Worm (Caenorhabditis elegans) whole organism, late embryonic: ENCODE data around the gene nspg-8.
A peak's percentile ranks its signal among the peaks of the same experiment; 100 is the strongest.

Experiments used
- F13H6.1 ChIP-seq: sonication (generic microtip); optimal IDR thresholded peaks from 2 replicates; lab custom pipeline; 2016; ENCODE audit warnings: missing genetic modification characterization, missing compliant biosample characterization
- K02D7.2 ChIP-seq: sonication (generic microtip); optimal IDR thresholded peaks from 2 replicates; lab custom pipeline; 2017; ENCODE audit warnings: mild to moderate bottlenecking, missing genetic modification characterization, missing compliant biosample characterization
- Y22D7AL.16 ChIP-seq: sonication (generic microtip); optimal IDR thresholded peaks from 2 replicates; lab custom pipeline; 2016; ENCODE audit warnings: missing genetic modification characterization, missing compliant biosample characterization
- ceh-18 ChIP-seq: sonication (generic microtip); optimal IDR thresholded peaks from 2 replicates; lab custom pipeline; 2016; ENCODE audit warnings: missing genetic modification characterization, missing compliant biosample characterization
- ceh-22 ChIP-seq: sonication (generic microtip); optimal IDR thresholded peaks from 2 replicates; lab custom pipeline; 2017; ENCODE audit warnings: missing biosample characterization, missing genetic modification characterization
- ceh-45 ChIP-seq: fragments of 200-800 bp; sonication (Bioruptor generic); IDR thresholded peaks from 2 replicates; pipeline ENCODE4 v1.3.6; 2022; ENCODE audit warnings: missing genetic modification reagents, missing genetic modification characterization, missing compliant biosample characterization
- che-1 ChIP-seq: sonication (generic microtip); optimal IDR thresholded peaks from 2 replicates; lab custom pipeline; 2016; ENCODE audit warnings: mild to moderate bottlenecking, missing genetic modification characterization, missing compliant biosample characterization
- dmd-4 ChIP-seq: sonication (generic microtip); optimal IDR thresholded peaks from 2 replicates; lab custom pipeline; 2016; ENCODE audit warnings: borderline replicate concordance, missing genetic modification characterization, missing compliant biosample characterization
- fkh-10 ChIP-seq: fragments of 150-350 bp; optimal IDR thresholded peaks from 2 replicates; lab custom pipeline; 2014; ENCODE audit warnings: missing biosample characterization, missing genetic modification reagents, missing genetic modification characterization
- fkh-6 ChIP-seq: sonication (generic microtip); optimal IDR thresholded peaks from 2 replicates; lab custom pipeline; 2016; ENCODE audit warnings: missing genetic modification characterization, missing compliant biosample characterization
- gmeb-2 ChIP-seq: sonication (generic microtip); optimal IDR thresholded peaks from 2 replicates; lab custom pipeline; 2016; ENCODE audit warnings: missing genetic modification characterization, inconsistent platforms, missing compliant biosample characterization
- hlh-13 ChIP-seq: fragments of 200-800 bp; sonication (Bioruptor generic); optimal IDR thresholded peaks from 2 replicates; lab custom pipeline; 2018; ENCODE audit warnings: mild to moderate bottlenecking, missing genetic modification characterization, missing compliant biosample characterization
- hlh-15 ChIP-seq: sonication (generic microtip); optimal IDR thresholded peaks from 2 replicates; lab custom pipeline; 2016; ENCODE audit warnings: missing genetic modification characterization, missing compliant biosample characterization
- madf-2 ChIP-seq: sonication (generic microtip); optimal IDR thresholded peaks from 2 replicates; lab custom pipeline; 2017; ENCODE audit warnings: missing genetic modification characterization, missing compliant biosample characterization
- mec-3 ChIP-seq: sonication (generic microtip); optimal IDR thresholded peaks from 2 replicates; lab custom pipeline; 2016; ENCODE audit warnings: borderline replicate concordance, missing genetic modification characterization, missing compliant biosample characterization
- nhr-11 ChIP-seq: fragments of 150-350 bp; optimal IDR thresholded peaks from 2 replicates; lab custom pipeline; 2014; ENCODE audit warnings: missing biosample characterization, missing genetic modification characterization
- pag-3 ChIP-seq: sonication (generic microtip); optimal IDR thresholded peaks from 2 replicates; lab custom pipeline; 2016; ENCODE audit warnings: missing compliant biosample characterization, missing genetic modification characterization, borderline replicate concordance
- pat-9 ChIP-seq: fragments of 200-800 bp; sonication (Bioruptor generic); optimal IDR thresholded peaks from 2 replicates; lab custom pipeline; 2018; ENCODE audit warnings: mild to moderate bottlenecking, missing genetic modification characterization, moderate library complexity, missing compliant biosample characterization
- pha-2 ChIP-seq: sonication (generic microtip); optimal IDR thresholded peaks from 2 replicates; lab custom pipeline; 2017; ENCODE audit warnings: mild to moderate bottlenecking, missing genetic modification characterization, missing compliant biosample characterization
- ref-2 ChIP-seq: sonication (generic microtip); optimal IDR thresholded peaks from 2 replicates; lab custom pipeline; 2016; ENCODE audit warnings: missing genetic modification characterization, missing compliant biosample characterization
- tbx-2 ChIP-seq: sonication (generic microtip); optimal IDR thresholded peaks from 2 replicates; lab custom pipeline; 2016; ENCODE audit warnings: missing genetic modification characterization, missing compliant biosample characterization
- unc-3 ChIP-seq, 2 experiments: fragments of 200-800 bp in 1 of 2; sonication (Bioruptor generic) in 1 of 2; sonication (generic microtip) in 1 of 2; conservative IDR thresholded peaks in 1 of 2; optimal IDR thresholded peaks in 1 of 2; 2 replicates each; pipeline versions ENCODE4 v1.3.6 to Lab custom; 2016 to 2022; ENCODE audit warnings: missing compliant biosample characterization in 2 of 2, missing genetic modification characterization in 2 of 2, missing genetic modification reagents in 1 of 2
- unc-55 ChIP-seq: sonication (generic microtip); optimal IDR thresholded peaks from 2 replicates; lab custom pipeline; 2017; ENCODE audit warnings: missing biosample characterization, missing genetic modification reagents, missing genetic modification characterization

nspg-8 gene

ce11 chrIII:1230174-1230573, 48.3 kb downstream of the nspg-8 start, which contains the start of gene pes-4:
TSS of gene pes-4 (minus strand) at chrIII:1230274.
- no peak for TF ChIP-seq pha-2 (tag; lab: Kevin White, UChicago)
- TF ChIP-seq K02D7.2 (tag; lab: Kevin White, UChicago) = no peak
- TF ChIP-seq che-1 = no peak
- TF ChIP-seq mec-3 (tag; lab: Kevin White, UChicago) = no peak
- no peak for TF ChIP-seq Y22D7AL.16 (tag; lab: Kevin White, UChicago)

- TF ChIP-seq pat-9 (no peak), fkh-10 (GFP tag; lab: Kevin White, UChicago) (no peak), F13H6.1 (tag; lab: Kevin White, UChicago) (no peak), ref-2 (tag; lab: Kevin White, UChicago) (no peak), gmeb-2 (tag; lab: Kevin White, UChicago) (no peak), fkh-6 (tag; lab: Kevin White, UChicago) (no peak), hlh-13 (GFP tag; lab: Kevin White, UChicago) (no peak), dmd-4 (no peak), pag-3 (no peak), che-1 (no peak), tbx-2 (tag; lab: Kevin White, UChicago) (no peak), hlh-15 (tag; lab: Kevin White, UChicago) (no peak), madf-2 (tag; lab: Kevin White, UChicago) (no peak), K02D7.2 (tag; lab: Kevin White, UChicago) (no peak), ceh-45 (GFP tag; lab: Robert Waterston, UW) (no peak), ceh-18 (tag; lab: Kevin White, UChicago) (no peak), unc-3 (GFP tag; conservative IDR thresholded peaks at IDR 0.05; lab: Robert Waterston, UW) (no peak), unc-3 (tag; optimal IDR thresholded peaks at IDR 0.05; lab: Kevin White, UChicago) (no peak), ceh-22 (tag; lab: Kevin White, UChicago) (no peak), nhr-11 (tag; lab: Kevin White, UChicago) (no peak)
These were observed 48.8 kb downstream of the nspg-8 start for ce11 chrIII:1230672-1231071.

ce11 chrIII:1231186-1231585, 49.3 kb downstream of the nspg-8 start:
- TF ChIP-seq hlh-13 (GFP tag; lab: Kevin White, UChicago) = no peak
- peak; percentile 22 for TF ChIP-seq unc-55 (GFP tag; lab: Kevin White, UChicago)
